Worm (Caenorhabditis elegans): ENCODE results near the gene fipr-1.
A peak's percentile ranks its signal among the peaks of the same experiment; 100 is the strongest.

Gene fipr-1

ce11 chrV:12395699-12396098 lies 34.2 kb upstream of the fipr-1 start, which contains the start of gene twk-14:
TSS of gene twk-14 (minus strand) at chrV:12395706.
- TF ChIP-seq ztf-26 (tag; optimal IDR thresholded peaks at IDR 0.05) (no peak), K12H6.12 (tag; optimal IDR thresholded peaks at IDR 0.05) (no peak), ekl-4 (GFP tag; IDR thresholded peaks at IDR 0.05) (no peak), lag-1 (GFP tag; IDR thresholded peaks at IDR 0.05) (no peak)

ce11 chrV:12386154-12386553 lies 24.6 kb upstream of the fipr-1 start, which contains the start of gene K01D12.15:
TSS of gene K01D12.15 (plus strand) at chrV:12386454.
- TF ChIP-seq ekl-4 (GFP tag; IDR thresholded peaks at IDR 0.05) (no peak), ceh-91 (GFP tag; IDR thresholded peaks at IDR 0.05) (no peak), zim-3 (tag; optimal IDR thresholded peaks at IDR 0.05) (no peak), fkh-3 (tag; optimal IDR thresholded peaks at IDR 0.05) (no peak), attf-3 (GFP tag; conservative IDR thresholded peaks at IDR 0.05) (no peak), nhr-179 (tag; optimal IDR thresholded peaks at IDR 0.05) (no peak)

- TF ChIP-seq Y56A3A.18 (GFP tag; IDR thresholded peaks at IDR 0.05) (no peak), ceh-27 (GFP tag; optimal IDR thresholded peaks at IDR 0.05) (no peak), tbx-9 (tag; optimal IDR thresholded peaks at IDR 0.05; ENCODE audit: borderline replicate concordance) (no peak), lin-54 (GFP tag; optimal IDR thresholded peaks at IDR 0.05) (no peak), mel-28 (tag; optimal IDR thresholded peaks at IDR 0.05; ENCODE audit: borderline replicate concordance) (no peak), K11D2.4 (GFP tag; IDR thresholded peaks at IDR 0.05) (no peak), T26A5.8 (tag; optimal IDR thresholded peaks at IDR 0.05) (no peak), rcor-1 (GFP tag; IDR thresholded peaks at IDR 0.05) (no peak), lir-1 (GFP tag; conservative IDR thresholded peaks at IDR 0.05) (no peak), zfh-2 (GFP tag; conservative IDR thresholded peaks at IDR 0.05) (no peak)
These were observed 15.7 kb upstream of the fipr-1 start, which contains the start of gene K01D12.1 for ce11 chrV:12377256-12377655. TSS of gene K01D12.1 (plus strand) at chrV:12377556.

- TF ChIP-seq attf-3 (GFP tag; conservative IDR thresholded peaks at IDR 0.05), result peak; percentile 55; the same call in 1 of the 2 replicates
These were observed 12.7 kb upstream of the fipr-1 start, which contains the start of gene F23H12.10 for ce11 chrV:12374252-12374651. TSS of gene F23H12.10 (minus strand) at chrV:12374263.

- TF ChIP-seq hlh-26 (GFP tag; conservative IDR thresholded peaks at IDR 0.05) (no peak), zim-3 (tag; optimal IDR thresholded peaks at IDR 0.05) (no peak), lag-1 (GFP tag; IDR thresholded peaks at IDR 0.05) (no peak), lin-54 (GFP tag; optimal IDR thresholded peaks at IDR 0.05) (no peak), D2030.7 (GFP tag; IDR thresholded peaks at IDR 0.05) (no peak), let-607 (tag; optimal IDR thresholded peaks at IDR 0.05) (no peak), Y95B8A.8 (GFP tag; IDR thresholded peaks at IDR 0.05) (no peak), F22D6.2 (tag; optimal IDR thresholded peaks at IDR 0.05) (no peak), sea-2 (GFP tag; IDR thresholded peaks at IDR 0.05) (no peak), madf-8 (GFP tag; conservative IDR thresholded peaks at IDR 0.05) (no peak)
These were observed 9.8 kb upstream of the fipr-1 start, which contains the start of gene F23H12.7 for ce11 chrV:12371386-12371785. TSS of gene F23H12.7 (plus strand) at chrV:12371686.

- TF ChIP-seq F57C9.4 (tag; optimal IDR thresholded peaks at IDR 0.05) (no peak), hsf-1 (GFP tag; IDR thresholded peaks at IDR 0.05) (no peak), hlh-26 (GFP tag; conservative IDR thresholded peaks at IDR 0.05) (no peak), nfya-2 (GFP tag; IDR thresholded peaks at IDR 0.05) (no peak), zfh-2 (GFP tag; conservative IDR thresholded peaks at IDR 0.05) (no peak), sdz-38 (tag; optimal IDR thresholded peaks at IDR 0.05) (no peak), nfyb-1 (GFP tag; IDR thresholded peaks at IDR 0.05) (no peak), madf-6 (GFP tag; IDR thresholded peaks at IDR 0.05) (no peak), die-1 (tag; optimal IDR thresholded peaks at IDR 0.05) (no peak), tlf-1 (GFP tag; optimal IDR thresholded peaks at IDR 0.05) (no peak), lir-1 (GFP tag; conservative IDR thresholded peaks at IDR 0.05) (no peak), bed-2 (GFP tag; IDR thresholded peaks at IDR 0.05) (no peak), sea-2 (GFP tag; IDR thresholded peaks at IDR 0.05) (no peak), nhr-27 (tag; optimal IDR thresholded peaks at IDR 0.05) (no peak), lag-1 (GFP tag; IDR thresholded peaks at IDR 0.05) (no peak), T07F8.4 (tag; optimal IDR thresholded peaks at IDR 0.05) (no peak), snpc-1.3 (tag; optimal IDR thresholded peaks at IDR 0.05; ENCODE audit: insufficient read depth) (no peak), ama-1 (optimal IDR thresholded peaks at IDR 0.05) (no peak), ama-1 (GFP tag; optimal IDR thresholded peaks at IDR 0.05) (no peak)
These were observed 7.9 kb upstream of the fipr-1 start, which contains the start of gene gcy-13 for ce11 chrV:12369437-12369836. TSS of gene gcy-13 (minus strand) at chrV:12369537.

Data from whole organism, young adult.